Fruit fly (Drosophila melanogaster) whole organism, adult: Measurements from ENCODE around the gene Cyp28d1.

Experiments used
- CG12768 ChIP-seq: fragments of 200-800 bp; sonication (Bioruptor generic); optimal IDR thresholded peaks from 2 replicates; lab custom pipeline; 2017; ENCODE audit warnings: missing biosample characterization, missing genetic modification characterization, mild to moderate bottlenecking, moderate library complexity, missing genetic modification reagents
- CG1620 ChIP-seq: fragments of 200-800 bp; sonication (Bioruptor generic); optimal IDR thresholded peaks from 2 replicates; lab custom pipeline; 2016; ENCODE audit warnings: missing biosample characterization, missing genetic modification characterization
- CG5204 ChIP-seq: fragments of 200-800 bp; sonication (Bioruptor generic); optimal IDR thresholded peaks from 2 replicates; lab custom pipeline; 2016; ENCODE audit warnings: missing biosample characterization, missing genetic modification characterization
- Clk ChIP-seq: fragments of 200-800 bp; sonication (Bioruptor generic); optimal IDR thresholded peaks from 2 replicates; lab custom pipeline; 2017; ENCODE audit warnings: missing biosample characterization, missing genetic modification characterization
- Mnt ChIP-seq: fragments of 200-800 bp; sonication (Bioruptor generic); optimal IDR thresholded peaks from 2 replicates; lab custom pipeline; 2016; ENCODE audit warnings: missing biosample characterization, mild to moderate bottlenecking, missing genetic modification characterization
- cic ChIP-seq: fragments of 200-800 bp; sonication (Bioruptor generic); optimal IDR thresholded peaks from 2 replicates; lab custom pipeline; 2017; ENCODE audit warnings: missing biosample characterization, mild to moderate bottlenecking, missing genetic modification characterization, moderate library complexity
- kay ChIP-seq: fragments of 200-800 bp; sonication (Bioruptor generic); peaks from one replicate; lab custom pipeline; 2016; ENCODE audit warnings: missing biosample characterization, missing genetic modification characterization, borderline replicate concordance
- tj ChIP-seq: fragments of 200-800 bp; sonication (Bioruptor generic); optimal IDR thresholded peaks from 3 replicates; lab custom pipeline; 2017; ENCODE audit warnings: missing biosample characterization, mild to moderate bottlenecking, missing genetic modification characterization, moderate library complexity
- toe ChIP-seq: fragments of 200-800 bp; sonication (Bioruptor generic); optimal IDR thresholded peaks from 2 replicates; lab custom pipeline; 2016; ENCODE audit warnings: missing biosample characterization, missing genetic modification characterization

dm6 chr2L:5242194-5242914 lies 32.1 kb downstream of the Cyp28d1 start:
- TF ChIP-seq Mnt (GFP tag; lab: Kevin White, UChicago) (no peak), CG12768 (GFP tag; lab: Kevin White, UChicago) (peak; percentile 30), toe (peak; percentile 4), Clk (peak; percentile 16), cic (peak; percentile 67), CG1620 (GFP tag; lab: Kevin White, UChicago) (no peak), CG5204 (GFP tag; lab: Kevin White, UChicago) (peak; percentile 55), kay (peak; percentile 53), tj (GFP tag; lab: Kevin White, UChicago) (peak; percentile 15)
